Worm (Caenorhabditis elegans) whole organism, L1 larva: Measurements from ENCODE around the gene K08D9.6.

Experiments used
- Y116A8C.19 ChIP-seq: sonication (generic microtip); optimal IDR thresholded peaks from 2 replicates; lab custom pipeline; 2016; ENCODE audit warnings: missing compliant biosample characterization, missing genetic modification characterization, borderline replicate concordance
- blmp-1 ChIP-seq: fragments of 150-350 bp; optimal IDR thresholded peaks from 2 replicates; lab custom pipeline; 2014; ENCODE audit warnings: missing biosample characterization, missing genetic modification characterization
- dpl-1 ChIP-seq, 3 experiments: fragments of 150-350 bp in 2 of 3; sonication (generic microtip) in 1 of 3; optimal IDR thresholded peaks; 2 replicates each; lab custom pipeline; 2014 to 2017; ENCODE audit warnings: missing biosample characterization in 3 of 3, missing genetic modification characterization in 3 of 3, missing genetic modification reagents in 3 of 3
- egl-27 ChIP-seq, 2 experiments: fragments of 150-350 bp in 1 of 2; sonication (generic microtip); optimal IDR thresholded peaks; 3 replicates each; lab custom pipeline; 2017 to 2018; ENCODE audit warnings: missing biosample characterization in 2 of 2, missing genetic modification characterization in 2 of 2, missing genetic modification reagents in 2 of 2
- elt-2 ChIP-seq: sonication (generic microtip); optimal IDR thresholded peaks from 2 replicates; lab custom pipeline; 2016; ENCODE audit warnings: missing genetic modification characterization, mild to moderate bottlenecking, inconsistent platforms, missing compliant biosample characterization, missing genetic modification reagents
- lin-13 ChIP-seq: fragments of 150-350 bp; optimal IDR thresholded peaks from 2 replicates; lab custom pipeline; 2014; ENCODE audit warnings: missing biosample characterization, missing genetic modification reagents, missing genetic modification characterization
- lsy-2 ChIP-seq, 2 experiments: fragments of 150-350 bp; optimal IDR thresholded peaks; 2 replicates each; lab custom pipeline; 2014; ENCODE audit warnings: missing biosample characterization in 2 of 2, missing genetic modification characterization in 2 of 2
- nhr-11 ChIP-seq: fragments of 150-350 bp; optimal IDR thresholded peaks from 2 replicates; lab custom pipeline; 2014; ENCODE audit warnings: missing biosample characterization, missing genetic modification characterization
- nhr-12 ChIP-seq: sonication (generic microtip); optimal IDR thresholded peaks from 2 replicates; lab custom pipeline; 2017; ENCODE audit warnings: missing biosample characterization, missing genetic modification characterization
- pax-3 ChIP-seq: fragments of 200-800 bp; sonication (Bioruptor generic); optimal IDR thresholded peaks from 2 replicates; lab custom pipeline; 2018; ENCODE audit warnings: mild to moderate bottlenecking, missing genetic modification characterization, moderate library complexity, missing compliant biosample characterization
- snpc-4 ChIP-seq: fragments of 150-350 bp; optimal IDR thresholded peaks from 2 replicates; lab custom pipeline; 2014; ENCODE audit warnings: missing biosample characterization, missing genetic modification characterization
- tbx-2 ChIP-seq: sonication (generic microtip); optimal IDR thresholded peaks from 2 replicates; lab custom pipeline; 2016; ENCODE audit warnings: missing genetic modification characterization, missing compliant biosample characterization
- zag-1 ChIP-seq: fragments of 150-350 bp; optimal IDR thresholded peaks from 2 replicates; lab custom pipeline; 2014; ENCODE audit warnings: missing biosample characterization, missing genetic modification characterization

DNA sequence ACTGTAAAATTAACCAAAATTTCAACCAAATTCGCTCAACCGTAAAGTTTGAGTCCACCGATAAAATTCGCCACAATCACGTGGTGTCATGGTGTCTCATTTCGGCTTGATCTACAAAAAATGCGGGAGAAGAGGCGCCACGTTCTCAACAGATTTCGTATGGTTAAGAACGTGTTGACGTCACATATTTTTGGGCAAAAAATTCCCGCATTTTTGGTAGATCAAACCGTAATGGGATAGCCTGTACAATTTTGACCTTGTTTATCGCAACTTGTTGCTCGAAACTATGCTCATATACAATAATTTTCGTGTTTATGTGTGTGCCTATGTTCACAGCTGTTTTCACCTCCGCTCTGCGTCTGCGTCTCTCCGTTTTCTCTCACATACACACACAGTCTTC lies 25.8 kb downstream of the K08D9.6 start:
- TF ChIP-seq zag-1 (tag; lab: Kevin White, UChicago): no peak
- no peak for TF ChIP-seq lsy-2 (tag; optimal IDR thresholded peaks at IDR 0.05; lab: Kevin White, UChicago)
- no peak for TF ChIP-seq snpc-4 (tag; lab: Kevin White, UChicago)
- no peak for TF ChIP-seq blmp-1
- no peak for TF ChIP-seq egl-27 (tag; optimal IDR thresholded peaks at IDR 0.05; lab: Kevin White, UChicago)
- TF ChIP-seq elt-2 (tag; lab: Kevin White, UChicago): no peak
- TF ChIP-seq tbx-2 (tag; lab: Kevin White, UChicago): no peak
- no peak for TF ChIP-seq dpl-1 (GFP tag; optimal IDR thresholded peaks at IDR 0.05; lab: Kevin White, UChicago)
- TF ChIP-seq lin-13 (GFP tag; lab: Kevin White, UChicago): no peak
- TF ChIP-seq nhr-12: no peak
- no peak for TF ChIP-seq nhr-11
- no peak for TF ChIP-seq Y116A8C.19 (tag; lab: Kevin White, UChicago)
- TF ChIP-seq pax-3 (tag; lab: Kevin White, UChicago): no peak
